Worm (Caenorhabditis elegans) whole organism, midembryonic: ENCODE results near the gene csp-2.

Source experiments
- flt-1 ChIP-seq: fragments of 200-800 bp; sonication (Bioruptor generic); IDR thresholded peaks from 2 replicates; pipeline ENCODE4 v1.3.6; 2022; ENCODE audit warnings: missing genetic modification characterization, missing compliant biosample characterization
- med-1 ChIP-seq: sonication (generic microtip); optimal IDR thresholded peaks from 2 replicates; lab custom pipeline; 2017; ENCODE audit warnings: missing genetic modification characterization, mild to moderate bottlenecking, missing compliant biosample characterization, antibody characterized with exemption, missing genetic modification reagents; ENCODE audit not compliant: insufficient read depth
- ref-1 ChIP-seq: fragments of 200-800 bp; sonication (Bioruptor generic); conservative IDR thresholded peaks from 2 replicates; pipeline ENCODE4 v1.3.6; 2022; ENCODE audit warnings: missing genetic modification reagents, missing genetic modification characterization, missing compliant biosample characterization
- ztf-29 ChIP-seq: fragments of 200-800 bp; sonication (Bioruptor generic); IDR thresholded peaks from 2 replicates; pipeline ENCODE4 v1.3.6; 2022; ENCODE audit warnings: missing genetic modification reagents, missing genetic modification characterization, missing compliant biosample characterization

DNA sequence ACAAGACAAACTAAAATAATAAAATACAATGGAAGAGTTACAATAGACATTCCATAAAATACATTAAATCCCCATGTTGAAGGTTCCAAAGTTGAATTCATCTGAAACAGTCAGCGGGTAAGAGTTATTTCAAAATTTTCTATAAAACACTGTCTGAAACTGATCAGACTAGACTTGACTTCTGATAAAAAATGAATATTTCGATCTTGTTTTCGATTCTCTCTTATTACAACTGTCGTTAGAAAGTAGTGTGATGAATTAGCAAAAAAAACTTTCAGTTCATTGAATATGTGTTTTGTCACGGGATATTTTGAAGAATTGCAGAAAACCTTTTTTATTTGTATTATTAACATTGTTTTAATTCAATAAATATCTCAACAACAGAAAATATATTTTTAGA is 5.8 kb upstream of the csp-2 start, which contains the start of gene srv-26:
- TF ChIP-seq ztf-29 (GFP tag; lab: Robert Waterston, UW): no peak
- no peak for TF ChIP-seq med-1 (GFP tag; lab: Kevin White, UChicago)
- TF ChIP-seq flt-1 (GFP tag; lab: Robert Waterston, UW): no peak
- no peak for TF ChIP-seq ref-1
